Worm (Caenorhabditis elegans) whole organism, early embryonic: ENCODE results near the gene cul-2.

ENCODE experiments used
- aly-1 ChIP-seq: sonication (generic microtip); optimal IDR thresholded peaks from 2 replicates; lab custom pipeline; 2016; ENCODE audit warnings: missing genetic modification characterization, missing compliant biosample characterization
- ama-1 ChIP-seq: fragments of 150-350 bp; optimal IDR thresholded peaks from 2 replicates; lab custom pipeline; 2014
- hmbx-1 ChIP-seq: sonication (generic microtip); optimal IDR thresholded peaks from 2 replicates; lab custom pipeline; 2016; ENCODE audit warnings: mild to moderate bottlenecking, missing genetic modification characterization, missing compliant biosample characterization
- tbx-37 ChIP-seq: fragments of 200-800 bp; sonication (Bioruptor generic); conservative IDR thresholded peaks from 2 replicates; pipeline ENCODE4 v1.3.6; 2022; ENCODE audit warnings: missing genetic modification reagents, missing genetic modification characterization, missing compliant biosample characterization

DNA sequence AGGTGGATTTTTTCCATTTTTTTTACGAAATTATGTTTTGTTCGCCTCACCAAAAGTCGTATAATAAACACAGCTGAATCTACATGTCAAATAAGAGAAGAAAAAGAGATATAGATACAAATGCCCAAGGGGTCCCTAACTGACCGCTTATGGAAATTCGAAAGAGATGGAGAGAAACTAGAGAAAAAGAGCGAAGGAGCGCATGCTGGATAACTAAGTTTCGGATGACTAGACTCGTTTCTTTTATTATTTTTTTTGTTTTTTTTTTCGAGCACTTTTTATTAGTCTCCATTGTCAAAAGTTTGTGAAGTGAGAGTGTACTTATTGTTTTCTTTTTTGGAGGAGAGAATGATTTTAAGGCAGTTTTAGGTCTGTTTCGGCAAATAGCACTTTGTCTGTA is 49.4 kb upstream of the cul-2 start:
- TF ChIP-seq tbx-37 (no peak), ama-1 (lab: Kevin White, UChicago) (no peak), hmbx-1 (no peak), aly-1 (no peak)
